Worm (Caenorhabditis elegans) whole organism, late embryonic: ENCODE measurements around the gene clec-128.

ENCODE experiments used
- K09A11.1 ChIP-seq: sonication (generic microtip); optimal IDR thresholded peaks from 2 replicates; lab custom pipeline; 2017; ENCODE audit warnings: antibody characterized with exemption, mild to moderate bottlenecking, missing genetic modification characterization, missing compliant biosample characterization; ENCODE audit not compliant: insufficient read depth
- Y22D7AL.16 ChIP-seq: sonication (generic microtip); optimal IDR thresholded peaks from 2 replicates; lab custom pipeline; 2016; ENCODE audit warnings: missing genetic modification characterization, missing compliant biosample characterization
- ahr-1 ChIP-seq: sonication (generic microtip); optimal IDR thresholded peaks from 2 replicates; lab custom pipeline; 2016; ENCODE audit warnings: missing genetic modification characterization, missing compliant biosample characterization
- ama-1 ChIP-seq: fragments of 150-350 bp; optimal IDR thresholded peaks from 2 replicates; lab custom pipeline; 2014
- ceh-24 ChIP-seq: sonication (generic microtip); optimal IDR thresholded peaks from 2 replicates; lab custom pipeline; 2016; ENCODE audit warnings: mild to moderate bottlenecking, missing genetic modification characterization, missing compliant biosample characterization
- ceh-31 ChIP-seq: sonication (generic microtip); optimal IDR thresholded peaks from 2 replicates; lab custom pipeline; 2016; ENCODE audit warnings: missing genetic modification characterization, missing compliant biosample characterization
- ceh-34 ChIP-seq: sonication (generic microtip); optimal IDR thresholded peaks from 2 replicates; lab custom pipeline; 2016; ENCODE audit warnings: mild to moderate bottlenecking, missing genetic modification characterization, missing compliant biosample characterization
- ceh-45 ChIP-seq: fragments of 200-800 bp; sonication (Bioruptor generic); IDR thresholded peaks from 2 replicates; pipeline ENCODE4 v1.3.6; 2022; ENCODE audit warnings: missing genetic modification reagents, missing genetic modification characterization, missing compliant biosample characterization
- ceh-48 ChIP-seq: sonication (generic microtip); optimal IDR thresholded peaks from 2 replicates; lab custom pipeline; 2016; ENCODE audit warnings: missing genetic modification characterization, inconsistent platforms, missing compliant biosample characterization
- ceh-9 ChIP-seq: sonication (generic microtip); optimal IDR thresholded peaks from 2 replicates; lab custom pipeline; 2016; ENCODE audit warnings: mild to moderate bottlenecking, missing genetic modification characterization, inconsistent platforms, missing compliant biosample characterization
- che-1 ChIP-seq: sonication (generic microtip); optimal IDR thresholded peaks from 2 replicates; lab custom pipeline; 2016; ENCODE audit warnings: mild to moderate bottlenecking, missing genetic modification characterization, missing compliant biosample characterization
- dmd-4 ChIP-seq: sonication (generic microtip); optimal IDR thresholded peaks from 2 replicates; lab custom pipeline; 2016; ENCODE audit warnings: borderline replicate concordance, missing genetic modification characterization, missing compliant biosample characterization
- elt-2 ChIP-seq: sonication (generic microtip); optimal IDR thresholded peaks from 2 replicates; lab custom pipeline; 2016; ENCODE audit warnings: missing genetic modification reagents, missing genetic modification characterization, missing compliant biosample characterization
- fkh-10 ChIP-seq: fragments of 150-350 bp; optimal IDR thresholded peaks from 2 replicates; lab custom pipeline; 2014; ENCODE audit warnings: missing biosample characterization, missing genetic modification reagents, missing genetic modification characterization
- fkh-6 ChIP-seq: sonication (generic microtip); optimal IDR thresholded peaks from 2 replicates; lab custom pipeline; 2016; ENCODE audit warnings: missing genetic modification characterization, missing compliant biosample characterization
- gmeb-2 ChIP-seq: sonication (generic microtip); optimal IDR thresholded peaks from 2 replicates; lab custom pipeline; 2016; ENCODE audit warnings: missing genetic modification characterization, inconsistent platforms, missing compliant biosample characterization
- hlh-13 ChIP-seq: fragments of 200-800 bp; sonication (Bioruptor generic); optimal IDR thresholded peaks from 2 replicates; lab custom pipeline; 2018; ENCODE audit warnings: mild to moderate bottlenecking, missing genetic modification characterization, missing compliant biosample characterization
- hlh-15 ChIP-seq: sonication (generic microtip); optimal IDR thresholded peaks from 2 replicates; lab custom pipeline; 2016; ENCODE audit warnings: missing genetic modification characterization, missing compliant biosample characterization
- hlh-30 ChIP-seq: sonication (generic microtip); optimal IDR thresholded peaks from 2 replicates; lab custom pipeline; 2017; ENCODE audit warnings: antibody characterized with exemption, missing genetic modification characterization, missing compliant biosample characterization; ENCODE audit not compliant: insufficient read depth
- hlh-8 ChIP-seq: sonication (generic microtip); optimal IDR thresholded peaks from 2 replicates; lab custom pipeline; 2016; ENCODE audit warnings: missing genotype, missing genetic modification characterization, missing compliant biosample characterization
- lim-6 ChIP-seq: sonication (generic microtip); optimal IDR thresholded peaks from 2 replicates; lab custom pipeline; 2016; ENCODE audit warnings: missing genetic modification characterization, missing compliant biosample characterization
- lin-11 ChIP-seq: fragments of 200-800 bp; sonication (Bioruptor generic); optimal IDR thresholded peaks from 2 replicates; lab custom pipeline; 2018; ENCODE audit warnings: mild to moderate bottlenecking, missing genetic modification characterization, missing compliant biosample characterization
- madf-2 ChIP-seq: sonication (generic microtip); optimal IDR thresholded peaks from 2 replicates; lab custom pipeline; 2017; ENCODE audit warnings: missing genetic modification characterization, missing compliant biosample characterization
- nfya-1 ChIP-seq: sonication (generic microtip); optimal IDR thresholded peaks from 2 replicates; lab custom pipeline; 2017; ENCODE audit warnings: missing genetic modification characterization, mild to moderate bottlenecking, missing compliant biosample characterization, antibody characterized with exemption, moderate library complexity
- nhr-232 ChIP-seq: sonication (generic microtip); optimal IDR thresholded peaks from 2 replicates; lab custom pipeline; 2016; ENCODE audit warnings: missing genetic modification characterization, missing compliant biosample characterization
- pqm-1 ChIP-seq: sonication (generic microtip); optimal IDR thresholded peaks from 2 replicates; lab custom pipeline; 2016; ENCODE audit warnings: missing genetic modification characterization, missing compliant biosample characterization
- pros-1 ChIP-seq: fragments of 150-350 bp; optimal IDR thresholded peaks from 2 replicates; lab custom pipeline; 2014; ENCODE audit warnings: missing biosample characterization, missing genetic modification reagents, missing genetic modification characterization
- sox-4 ChIP-seq: sonication (generic microtip); optimal IDR thresholded peaks from 2 replicates; lab custom pipeline; 2017; ENCODE audit warnings: mild to moderate bottlenecking, missing genetic modification characterization, inconsistent platforms, missing compliant biosample characterization
- syd-9 ChIP-seq: sonication (generic microtip); optimal IDR thresholded peaks from 2 replicates; lab custom pipeline; 2016; ENCODE audit warnings: mild to moderate bottlenecking, missing genetic modification characterization, moderate library complexity, missing compliant biosample characterization
- unc-3 ChIP-seq, 2 experiments: fragments of 200-800 bp in 1 of 2; sonication (Bioruptor generic) in 1 of 2; sonication (generic microtip) in 1 of 2; conservative IDR thresholded peaks in 1 of 2; optimal IDR thresholded peaks in 1 of 2; 2 replicates each; pipeline versions ENCODE4 v1.3.6 to Lab custom; 2016 to 2022; ENCODE audit warnings: missing compliant biosample characterization in 2 of 2, missing genetic modification characterization in 2 of 2, missing genetic modification reagents in 1 of 2
- unc-42 ChIP-seq: sonication (generic microtip); optimal IDR thresholded peaks from 2 replicates; lab custom pipeline; 2016; ENCODE audit warnings: missing genotype, missing genetic modification characterization, missing compliant biosample characterization
- zip-5 ChIP-seq: sonication (generic microtip); optimal IDR thresholded peaks from 2 replicates; lab custom pipeline; 2016; ENCODE audit warnings: missing genetic modification characterization, missing compliant biosample characterization
- ztf-16 ChIP-seq: sonication (generic microtip); optimal IDR thresholded peaks from 2 replicates; lab custom pipeline; 2017; ENCODE audit warnings: missing genetic modification characterization, missing compliant biosample characterization

The clec-128 gene

DNA sequence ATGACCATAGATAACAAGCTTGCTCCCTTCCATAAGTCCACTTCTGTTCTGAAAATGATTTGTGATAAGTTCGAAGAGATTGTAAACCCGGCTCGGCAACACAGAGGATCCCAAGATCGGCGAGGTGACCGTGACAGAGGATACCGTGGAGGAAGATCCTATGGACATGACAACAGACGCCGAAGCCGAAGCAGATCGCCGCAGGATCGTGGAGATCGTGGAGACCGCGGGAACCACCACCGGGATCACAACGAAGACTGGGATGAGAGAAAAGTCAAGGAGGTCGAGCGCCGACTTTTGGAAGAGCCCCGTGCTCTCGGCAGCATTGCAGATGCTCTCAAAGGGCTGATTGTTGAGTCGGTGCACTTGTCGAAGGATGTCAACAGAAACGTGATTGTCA, 33.8 kb upstream of the clec-128 start:
- TF ChIP-seq ceh-31 (tag; lab: Kevin White, UChicago), result no peak
- no peak for TF ChIP-seq zip-5 (tag; lab: Kevin White, UChicago)
- no peak for TF ChIP-seq ceh-9 (tag; lab: Kevin White, UChicago)
- TF ChIP-seq ama-1 (lab: Kevin White, UChicago), result no peak
- TF ChIP-seq pros-1 (tag; lab: Kevin White, UChicago), result no peak
- TF ChIP-seq, all 69 proteins: peak for 0

DNA sequence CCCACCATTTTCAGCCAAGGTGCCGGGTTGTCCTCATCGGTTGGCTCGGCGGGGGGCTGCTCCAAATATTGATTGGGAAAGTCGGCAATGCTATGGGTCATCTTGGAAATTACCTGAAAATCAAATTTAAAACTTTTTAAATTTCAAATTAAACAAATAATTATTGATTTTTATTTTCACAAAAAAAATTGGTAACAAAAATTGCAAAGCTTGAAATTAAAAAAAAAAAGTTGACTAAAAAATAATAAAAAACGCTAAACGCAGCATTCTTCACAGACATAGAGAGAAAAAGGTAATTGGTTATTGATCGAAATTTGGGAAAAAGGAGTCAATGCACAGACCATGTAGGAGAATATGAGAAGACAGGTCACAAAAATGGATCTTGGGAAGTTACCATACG, 27.9 kb upstream of the clec-128 start, which contains the start of gene Y49F6A.11:
Gene Y49F6A.11, minus strand, starts transcription at position 101 of the 400 bp plus-strand sequence.
- TF ChIP-seq syd-9 (tag; lab: Kevin White, UChicago) (no peak), ztf-16 (tag; lab: Kevin White, UChicago) (no peak), madf-2 (tag; lab: Kevin White, UChicago) (no peak), fkh-10 (no peak), hlh-15 (tag; lab: Kevin White, UChicago) (no peak), K09A11.1 (tag; lab: Kevin White, UChicago) (no peak), dmd-4 (tag; lab: Kevin White, UChicago) (no peak), lin-11 (tag; lab: Kevin White, UChicago) (no peak), elt-2 (tag; lab: Kevin White, UChicago) (no peak), gmeb-2 (tag; lab: Kevin White, UChicago) (no peak), ceh-34 (tag; lab: Kevin White, UChicago) (no peak), ceh-48 (tag; lab: Kevin White, UChicago) (no peak), sox-4 (tag; lab: Kevin White, UChicago) (no peak), nhr-232 (tag; lab: Kevin White, UChicago) (no peak)

DNA sequence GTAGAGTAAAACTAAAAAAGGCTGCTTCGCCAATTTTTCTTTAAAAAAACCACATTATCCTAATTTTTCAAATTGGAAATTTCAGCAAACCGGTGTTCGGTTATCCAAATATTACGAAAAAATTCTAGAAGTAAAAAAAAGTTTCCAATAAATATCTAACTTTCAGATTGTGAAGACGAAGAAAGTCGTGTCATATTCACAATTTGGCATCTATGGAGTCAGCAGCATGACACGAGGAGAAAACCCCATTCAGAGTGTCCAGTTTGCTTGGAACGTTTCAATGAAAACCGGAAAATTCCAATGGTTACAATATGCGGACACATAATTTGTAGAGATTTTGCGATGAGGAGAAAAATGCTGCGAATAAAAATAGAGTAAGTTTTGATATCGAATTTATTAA, 24.5 kb upstream of the clec-128 start, which contains the start of gene Y49F6A.12:
Gene Y49F6A.12, plus strand, starts transcription at position 301 of the 400 bp plus-strand sequence.
- TF ChIP-seq ama-1 (lab: Kevin White, UChicago) (no peak), ceh-24 (no peak), ztf-16 (tag; lab: Kevin White, UChicago) (no peak), nfya-1 (tag; lab: Kevin White, UChicago) (no peak), fkh-6 (no peak), ceh-45 (GFP tag; lab: Robert Waterston, UW) (no peak)

DNA sequence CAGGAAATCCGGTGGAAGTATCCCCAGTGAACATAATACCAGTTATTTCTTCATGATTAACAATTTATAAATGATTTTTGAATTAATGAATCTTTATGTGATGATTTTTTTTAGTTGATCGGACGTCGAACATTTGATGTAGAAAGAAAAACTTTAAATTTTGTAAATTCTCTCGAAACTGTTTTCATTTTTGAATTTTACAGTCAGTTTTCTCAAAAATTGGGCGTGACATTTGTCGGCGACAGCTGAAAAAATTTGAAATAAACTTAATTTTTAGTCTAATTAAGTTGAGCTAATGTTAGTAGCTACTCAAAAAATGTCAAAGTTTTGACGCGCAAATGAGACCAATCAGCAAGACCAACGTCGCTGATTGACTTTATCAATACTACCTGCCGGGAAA, 12.6 kb upstream of the clec-128 start, which contains the start of gene srh-60:
Gene srh-60, plus strand, starts transcription at position 301 of the 400 bp plus-strand sequence.
- no peak for TF ChIP-seq ahr-1 (tag; lab: Kevin White, UChicago)
- no peak for TF ChIP-seq hlh-13 (GFP tag; lab: Kevin White, UChicago)
- TF ChIP-seq hlh-8, result no peak
- no peak for TF ChIP-seq Y22D7AL.16 (tag; lab: Kevin White, UChicago)

DNA sequence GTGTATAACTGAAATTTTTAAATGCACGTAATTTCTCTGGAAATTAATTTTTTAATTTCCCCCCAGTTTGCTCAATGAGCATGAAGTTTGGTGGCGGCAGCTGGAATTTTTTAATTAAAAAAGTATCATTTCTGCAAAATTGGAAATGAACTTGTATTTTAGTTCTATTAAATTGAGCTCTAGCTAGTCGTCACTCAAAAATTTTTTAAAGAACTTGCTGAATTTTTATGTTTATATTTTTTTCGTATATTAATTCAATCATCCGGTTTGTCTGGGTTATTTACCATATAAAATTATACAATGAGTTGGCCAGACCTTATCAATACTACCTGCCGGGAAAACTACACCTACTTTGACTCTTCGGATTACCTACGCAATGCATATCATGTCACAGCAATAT, 10.9 kb upstream of the clec-128 start, which contains the start of gene srh-59:
Gene srh-59, plus strand, starts transcription at position 301 of the 400 bp plus-strand sequence.
- no peak for TF ChIP-seq unc-42
- no peak for TF ChIP-seq lim-6 (tag; lab: Kevin White, UChicago)
- no peak for TF ChIP-seq hlh-30 (tag; lab: Kevin White, UChicago)
- no peak for TF ChIP-seq ceh-48 (tag; lab: Kevin White, UChicago)
- no peak for TF ChIP-seq che-1 (tag; lab: Kevin White, UChicago)
- TF ChIP-seq hlh-8, result no peak
- TF ChIP-seq ceh-34 (tag; lab: Kevin White, UChicago), result no peak
- TF ChIP-seq pqm-1 (tag; lab: Kevin White, UChicago), result no peak
- no peak for TF ChIP-seq gmeb-2 (tag; lab: Kevin White, UChicago)
- TF ChIP-seq unc-3 (GFP tag; conservative IDR thresholded peaks at IDR 0.05; lab: Robert Waterston, UW), result no peak
- no peak for TF ChIP-seq unc-3 (tag; optimal IDR thresholded peaks at IDR 0.05; lab: Kevin White, UChicago)
